Worm (Caenorhabditis elegans): ENCODE measurements around the gene tag-307.

- no peak for TF ChIP-seq ztf-1 (GFP tag; conservative IDR thresholded peaks at IDR 0.05)
- no peak for TF ChIP-seq ceh-82 (tag; optimal IDR thresholded peaks at IDR 0.05)
- TF ChIP-seq aly-2 (tag; optimal IDR thresholded peaks at IDR 0.05): no peak
- no peak for TF ChIP-seq alr-1 (tag; optimal IDR thresholded peaks at IDR 0.05)
- TF ChIP-seq fos-1 (tag; optimal IDR thresholded peaks at IDR 0.05): no peak
- no peak for TF ChIP-seq R02D3.7 (tag; optimal IDR thresholded peaks at IDR 0.05)
- no peak for TF ChIP-seq sma-3 (GFP tag; optimal IDR thresholded peaks at IDR 0.05)
- TF ChIP-seq lin-13 (GFP tag; optimal IDR thresholded peaks at IDR 0.05): no peak
- TF ChIP-seq unc-55 (GFP tag; optimal IDR thresholded peaks at IDR 0.05): no peak
- no peak for TF ChIP-seq nhr-11 (tag; optimal IDR thresholded peaks at IDR 0.05)
- TF ChIP-seq lin-11 (tag; optimal IDR thresholded peaks at IDR 0.05): no peak
Observed at ce11 chrIII:7824041-7824440, 33.0 kb downstream of the tag-307 start.
